Fruit fly (Drosophila melanogaster) ovary, adult (tissue): Measurements from ENCODE around the gene Ak3.

Experiments
- CG17801 ChIP-seq: fragments of 200-800 bp; optimal IDR thresholded peaks from 2 replicates; lab custom pipeline; 2019; ENCODE audit warnings: missing biosample characterization, mild to moderate bottlenecking, missing genetic modification characterization, moderate library complexity; ENCODE audit not compliant: partially characterized antibody

The Ak3 gene

dm6 chr3R:10875515-10876434 is 13.6 kb downstream of the Ak3 start, which contains the start of gene Sodh2:
Gene Sodh2 (plus strand): TSS chr3R:10876384.
- TF ChIP-seq CG17801 = peak; percentile 84

DNA sequence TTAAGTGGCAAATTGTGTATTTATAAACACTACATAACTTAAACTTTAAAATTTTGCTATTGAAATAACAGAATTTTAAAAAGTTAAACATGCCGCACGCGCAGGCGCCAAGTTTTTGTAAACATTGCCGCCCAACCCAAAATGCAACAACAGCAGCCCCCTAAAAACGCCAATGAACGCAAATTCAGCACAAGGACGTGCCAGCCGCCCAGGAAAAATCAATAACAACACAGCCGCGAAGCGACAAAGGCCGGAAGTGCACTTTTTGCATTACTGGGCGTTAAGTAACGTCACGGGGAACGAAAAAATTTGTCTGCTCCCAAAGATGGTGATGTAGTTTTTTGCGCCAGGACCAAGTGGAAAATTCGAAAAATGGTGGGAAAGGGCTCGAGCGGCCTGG is 16.6 kb downstream of the Ak3 start, which contains the start of gene CG4596:
Gene CG4596, plus strand, starts transcription at position 219 of the 400 bp plus-strand sequence.
- TF ChIP-seq CG17801 = no peak

dm6 chr3R:10872148-10872783 is 17.1 kb downstream of the Ak3 start, which contains the start of gene Fdh:
Gene Fdh (minus strand): TSS chr3R:10872381.
- peak; percentile 48 for TF ChIP-seq CG17801

- no peak for TF ChIP-seq CG17801
Measured at dm6 chr3R:10870561-10870960, 18.8 kb downstream of the Ak3 start.

dm6 chr3R:10868427-10868962 is 20.9 kb downstream of the Ak3 start, which contains the start of the genes SelR and Tsp86D:
Gene SelR (minus strand): TSS chr3R:10868642.
Gene Tsp86D (plus strand): TSS chr3R:10868708.
- TF ChIP-seq CG17801 = peak; percentile 79

dm6 chr3R:10863956-10864355 is 25.4 kb downstream of the Ak3 start:
- TF ChIP-seq CG17801 = peak; percentile 4

- TF ChIP-seq CG17801 = no peak
Measured at dm6 chr3R:10863446-10863819, 26.0 kb downstream of the Ak3 start.

dm6 chr3R:10862773-10863445 is 26.5 kb downstream of the Ak3 start, which contains the start of gene CG6574:
Gene CG6574 (minus strand): TSS chr3R:10862988.
- peak; percentile 25 for TF ChIP-seq CG17801

dm6 chr3R:10859713-10860112 is 29.7 kb downstream of the Ak3 start, which contains the start of gene CG14694:
Gene CG14694 (minus strand): TSS chr3R:10859813.
- TF ChIP-seq CG17801 = no peak

dm6 chr3R:10856618-10857017 is 32.8 kb downstream of the Ak3 start, which contains the start of gene CG4570:
Gene CG4570 (plus strand): TSS chr3R:10856807.
- no peak for TF ChIP-seq CG17801

dm6 chr3R:10854243-10854874 is 35.0 kb downstream of the Ak3 start, which contains the start of the genes CG6567 and CG4511:
Gene CG6567 (minus strand): TSS chr3R:10854451.
Gene CG4511 (plus strand): TSS chr3R:10854501.
- TF ChIP-seq CG17801 = peak; percentile 4

dm6 chr3R:10852232-10852774 is 37.1 kb downstream of the Ak3 start, which contains the start of gene CG4565:
Gene CG4565 (plus strand): TSS chr3R:10852724.
- no peak for TF ChIP-seq CG17801

dm6 chr3R:10850636-10851035 is 38.8 kb downstream of the Ak3 start:
- TF ChIP-seq CG17801 = no peak

DNA sequence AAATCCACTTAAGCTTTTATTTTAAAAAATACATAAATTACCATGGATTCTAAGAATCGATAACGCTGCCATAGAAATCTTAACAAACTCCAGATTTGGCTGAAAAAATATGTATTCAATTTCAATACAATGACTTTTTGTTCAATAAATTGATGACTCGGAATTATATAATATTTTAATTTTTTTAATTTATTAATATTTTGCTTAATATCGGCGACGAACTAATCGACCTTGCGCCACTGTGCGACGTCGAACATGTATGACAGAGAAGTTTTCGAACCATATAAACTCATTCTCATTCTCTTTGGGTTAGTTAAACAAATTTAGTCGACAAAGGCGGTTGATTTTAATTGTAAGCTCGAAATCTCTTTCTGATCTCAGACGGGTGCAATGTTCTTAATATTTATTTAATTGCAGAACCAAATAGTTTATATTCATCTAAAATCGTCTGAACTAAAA is 39.8 kb downstream of the Ak3 start, which contains the start of gene CG42394:
Gene CG42394, plus strand, starts transcription at position 311 of the 459 bp plus-strand sequence.
- TF ChIP-seq CG17801 = peak; percentile 84

DNA sequence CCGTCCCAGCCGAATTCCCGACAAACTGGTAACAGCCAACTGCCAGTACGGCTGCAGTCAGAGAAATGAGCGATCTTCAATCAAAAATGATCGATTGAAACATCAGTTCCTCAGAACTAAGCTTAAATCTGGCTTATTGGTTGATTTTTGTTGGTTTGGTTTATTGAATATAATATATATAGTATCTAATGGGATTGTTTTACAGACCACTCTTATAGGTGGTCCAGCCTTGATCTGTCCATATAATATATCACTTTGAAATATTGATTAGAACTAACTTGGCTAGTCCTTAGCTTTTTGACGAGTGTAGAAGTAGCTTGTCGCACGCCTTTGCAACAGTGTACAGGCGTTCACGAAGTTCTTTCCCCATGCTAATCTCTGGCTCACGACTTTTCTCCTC is 47.0 kb downstream of the Ak3 start:
- no peak for TF ChIP-seq CG17801
